Worm (Caenorhabditis elegans): ENCODE results near the gene spp-20.

spp-20 gene

DNA sequence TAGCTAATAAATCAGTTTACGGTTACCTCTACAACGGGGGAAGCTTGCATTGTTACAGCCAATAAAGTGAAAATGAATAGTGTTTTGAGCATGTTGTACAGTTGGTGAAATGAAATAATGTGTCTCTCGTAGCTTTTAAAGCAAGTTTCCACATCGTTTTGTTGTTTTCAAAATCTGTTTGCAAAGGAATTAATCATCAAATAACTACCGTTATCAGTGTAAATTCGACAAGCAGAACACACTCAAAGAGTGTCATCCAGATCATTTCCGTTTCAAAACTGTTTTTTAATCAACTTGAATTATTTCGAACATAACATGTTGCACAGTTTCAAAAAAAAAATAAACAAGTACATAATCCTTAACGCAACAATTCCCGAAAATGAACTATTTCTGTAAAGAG, 968 bp downstream of the spp-20 start, which contains the start of gene spp-27:
Gene spp-27 (minus strand): TSS at position 101 of the 400 bp plus-strand sequence.
- TF ChIP-seq him-1 (tag; optimal IDR thresholded peaks at IDR 0.05) (no peak), dao-5 (tag; optimal IDR thresholded peaks at IDR 0.05) (no peak), W03F9.2 (tag; optimal IDR thresholded peaks at IDR 0.05) (no peak)

DNA sequence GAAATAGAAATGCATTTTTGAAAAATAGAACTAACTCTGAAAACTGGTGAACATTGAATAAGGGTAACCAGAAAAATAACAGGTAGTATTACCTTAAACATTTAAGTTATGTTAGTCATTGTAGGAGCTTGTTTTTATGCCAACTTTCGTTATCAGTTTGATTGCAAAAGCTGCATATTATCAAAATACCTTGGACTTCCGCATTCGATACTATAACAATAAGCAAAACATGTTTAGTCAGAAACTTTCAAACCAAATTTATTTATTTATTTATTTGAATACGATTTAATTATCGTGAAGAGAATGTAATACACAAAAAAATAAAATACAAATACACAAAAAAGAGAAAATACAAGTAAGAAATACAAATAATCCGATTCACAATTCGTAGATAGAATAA, 3.7 kb downstream of the spp-20 start, which contains the start of gene K04A8.19:
Gene K04A8.19 (minus strand): TSS at position 101 of the 400 bp plus-strand sequence.
- no peak for TF ChIP-seq W03F9.2 (tag; optimal IDR thresholded peaks at IDR 0.05)

DNA sequence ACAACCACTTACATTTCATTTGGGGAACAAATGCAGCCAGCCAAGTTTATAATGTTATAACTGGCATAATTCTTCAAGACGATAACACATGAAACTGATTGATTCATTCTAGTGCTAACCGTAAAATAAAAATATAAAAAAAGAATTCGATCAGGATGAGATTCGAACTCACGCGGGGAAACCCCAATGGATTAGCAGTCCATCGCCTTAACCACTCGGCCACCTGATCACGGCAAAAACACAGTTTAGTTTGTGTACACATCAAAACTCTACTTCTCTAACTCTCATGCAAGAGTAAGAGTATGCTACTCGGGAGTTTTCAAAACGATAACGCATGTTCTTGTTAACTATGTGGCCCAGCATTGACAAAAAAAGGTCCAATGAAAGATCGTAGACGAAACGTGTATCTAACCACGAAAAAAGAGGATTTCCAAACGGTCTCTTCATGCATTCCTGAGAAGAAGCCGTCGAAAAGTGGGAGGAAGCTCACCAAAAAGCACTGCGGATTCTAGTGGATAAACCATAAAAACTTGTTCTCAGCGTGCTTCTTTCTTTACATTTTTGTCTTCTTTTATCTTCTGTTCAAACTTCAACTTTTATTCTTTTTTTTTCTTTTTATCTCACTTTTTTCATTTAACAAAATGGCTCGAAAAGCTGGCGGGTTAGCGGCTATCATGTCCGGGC, 6.2 kb downstream of the spp-20 start, which contains the start of gene twk-10:
Gene twk-10 (plus strand): TSS at position 634 of the 684 bp plus-strand sequence.
- TF ChIP-seq dao-5 (tag; optimal IDR thresholded peaks at IDR 0.05), result peak; percentile 26
- TF ChIP-seq W03F9.2 (tag; optimal IDR thresholded peaks at IDR 0.05), result no peak

DNA sequence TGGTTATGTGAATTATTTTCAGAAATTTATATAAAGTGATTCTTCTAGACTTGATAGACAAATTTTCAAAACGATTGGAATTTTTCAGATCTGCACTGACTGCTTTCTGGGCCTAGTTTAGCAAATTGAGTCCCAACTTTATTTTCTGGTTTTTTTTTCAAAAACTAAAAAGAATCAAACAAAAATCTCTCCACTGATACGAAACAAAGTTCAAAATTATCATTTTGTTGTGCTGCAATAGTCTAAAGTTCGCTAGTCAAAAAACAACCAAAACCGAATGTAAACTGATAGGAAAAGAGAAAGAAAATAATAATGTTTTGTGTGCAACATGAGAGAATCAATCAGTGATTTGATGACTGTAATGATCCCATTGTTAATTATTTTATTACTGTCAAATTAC, 8.1 kb downstream of the spp-20 start, which contains the start of gene lipl-4:
Gene lipl-4 (plus strand): TSS at position 301 of the 400 bp plus-strand sequence.
- TF ChIP-seq him-1 (tag; optimal IDR thresholded peaks at IDR 0.05), result no peak
- TF ChIP-seq dao-5 (tag; optimal IDR thresholded peaks at IDR 0.05), result no peak
- no peak for TF ChIP-seq W03F9.2 (tag; optimal IDR thresholded peaks at IDR 0.05)

DNA sequence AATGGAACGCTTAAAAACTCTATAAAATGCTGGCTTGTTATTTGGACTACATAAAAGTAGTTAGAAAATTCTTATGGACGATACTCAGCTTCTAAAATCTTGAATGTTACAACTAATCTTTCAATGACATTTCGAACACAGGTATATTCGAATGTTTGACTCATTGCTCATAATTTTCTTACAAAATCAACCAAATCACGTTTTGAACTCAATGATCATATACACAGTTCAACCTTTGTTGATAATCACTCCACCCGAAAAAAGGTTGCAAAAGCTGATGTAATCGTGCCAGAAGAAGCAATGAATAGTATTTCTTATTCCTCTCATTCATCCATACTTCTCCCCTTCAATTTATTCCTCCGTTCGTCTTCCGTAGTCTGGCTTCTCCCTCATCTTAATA, 8.9 kb downstream of the spp-20 start, which contains the start of gene K04A8.20:
Gene K04A8.20 (plus strand): TSS at position 301 of the 400 bp plus-strand sequence.
- TF ChIP-seq W03F9.2 (tag; optimal IDR thresholded peaks at IDR 0.05), result no peak
- TF ChIP-seq him-1 (tag; optimal IDR thresholded peaks at IDR 0.05), result no peak
- TF ChIP-seq dao-5 (tag; optimal IDR thresholded peaks at IDR 0.05), result no peak

DNA sequence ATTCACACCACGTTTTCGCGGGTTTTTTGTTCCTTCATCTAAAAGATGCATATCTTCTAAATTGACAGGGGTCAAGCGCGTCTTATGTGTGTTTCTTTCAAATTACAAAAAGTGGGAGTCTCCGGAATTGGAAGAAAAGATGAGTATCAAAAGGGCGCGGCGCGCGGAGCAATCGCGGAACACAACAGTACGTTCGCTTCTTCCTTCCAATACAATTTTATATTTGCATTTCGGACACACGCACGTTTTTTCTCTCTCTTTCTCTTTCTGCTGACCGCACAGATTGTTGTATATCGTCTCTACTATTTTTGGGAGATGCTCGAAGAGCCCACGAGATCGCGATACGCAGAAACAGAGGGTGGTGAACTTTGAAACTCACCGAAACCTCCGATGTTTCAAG, 9.7 kb downstream of the spp-20 start:
- TF ChIP-seq him-1 (tag; optimal IDR thresholded peaks at IDR 0.05), result no peak
- no peak for TF ChIP-seq W03F9.2 (tag; optimal IDR thresholded peaks at IDR 0.05)
- TF ChIP-seq dao-5 (tag; optimal IDR thresholded peaks at IDR 0.05), result no peak

DNA sequence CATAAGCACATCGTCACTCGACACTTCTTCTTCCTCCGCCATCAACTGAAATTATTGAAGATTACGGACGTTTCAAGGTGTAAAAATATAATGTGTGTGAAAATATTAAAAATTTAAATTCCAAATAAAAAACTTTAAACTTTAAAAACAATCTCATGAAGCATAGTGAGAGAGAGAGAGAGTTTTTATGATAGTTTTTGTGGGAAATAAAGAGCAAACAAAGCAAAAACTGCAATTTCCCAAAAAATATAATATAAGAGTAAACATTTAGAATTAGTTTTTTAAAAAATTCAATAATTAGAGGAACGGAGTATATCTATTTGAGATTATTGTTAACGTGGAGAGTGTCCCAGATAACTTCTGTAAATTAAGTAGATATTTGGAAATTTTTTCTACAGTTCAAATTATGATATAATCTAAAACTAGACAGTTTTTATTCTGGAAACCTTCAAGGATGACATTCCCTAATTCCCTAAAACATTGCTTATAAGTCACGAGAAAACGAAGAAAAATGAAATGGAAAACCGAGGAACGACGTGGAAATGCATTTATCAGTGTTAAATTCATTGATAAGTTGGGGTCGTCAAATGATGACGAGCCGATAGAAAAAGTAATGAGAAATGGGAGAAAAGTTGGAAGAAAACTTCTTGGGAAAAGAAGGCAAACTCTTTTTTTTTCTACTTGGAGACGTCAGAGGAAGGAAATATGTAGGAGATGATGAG, 11.4 kb downstream of the spp-20 start, which contains the start of gene dre-1:
Gene dre-1 (minus strand): TSS at position 51 of the 722 bp plus-strand sequence.
- TF ChIP-seq W03F9.2 (tag; optimal IDR thresholded peaks at IDR 0.05) (no peak), him-1 (tag; optimal IDR thresholded peaks at IDR 0.05) (no peak), dao-5 (tag; optimal IDR thresholded peaks at IDR 0.05) (no peak)

DNA sequence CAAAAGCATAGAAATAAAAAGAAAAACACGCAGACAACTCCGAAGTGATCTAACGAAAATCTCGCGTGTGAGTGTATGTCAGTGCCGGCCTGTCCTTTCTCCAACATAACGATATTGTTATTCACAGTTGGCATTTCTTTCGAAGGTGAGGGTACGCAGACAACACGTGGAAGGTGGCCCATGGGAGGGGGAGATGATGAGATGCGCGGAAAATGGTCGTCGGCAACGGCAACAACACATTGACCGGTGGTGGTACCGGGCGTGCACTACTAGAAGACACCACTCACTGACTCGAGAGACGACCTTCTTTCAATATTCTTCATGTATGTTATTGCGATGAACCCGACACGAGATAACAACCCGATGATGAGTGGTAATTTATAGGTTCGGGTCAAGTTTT, 13.0 kb downstream of the spp-20 start:
- TF ChIP-seq W03F9.2 (tag; optimal IDR thresholded peaks at IDR 0.05), result no peak
- no peak for TF ChIP-seq him-1 (tag; optimal IDR thresholded peaks at IDR 0.05)
- no peak for TF ChIP-seq dao-5 (tag; optimal IDR thresholded peaks at IDR 0.05)

DNA sequence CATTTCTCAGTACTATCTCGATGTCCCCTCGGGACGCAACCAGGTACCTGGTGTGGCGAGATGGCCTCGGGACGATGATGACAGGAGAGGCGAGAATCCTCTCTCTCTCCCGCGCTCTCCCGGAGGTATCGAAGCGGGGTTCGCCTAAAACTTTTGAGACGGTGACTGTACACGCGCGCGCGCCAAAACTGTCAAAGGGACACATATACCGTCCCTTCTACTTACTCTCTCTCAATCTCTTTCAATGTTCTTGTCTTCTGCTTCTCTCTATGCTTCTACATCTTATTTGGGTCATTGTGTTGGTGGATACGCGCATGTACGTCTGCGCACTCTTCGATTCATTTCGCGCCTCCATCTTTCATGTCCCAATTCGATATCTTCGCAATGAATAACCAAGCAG, 16.1 kb downstream of the spp-20 start:
- TF ChIP-seq W03F9.2 (tag; optimal IDR thresholded peaks at IDR 0.05) (no peak), him-1 (tag; optimal IDR thresholded peaks at IDR 0.05) (no peak), dao-5 (tag; optimal IDR thresholded peaks at IDR 0.05) (no peak)

DNA sequence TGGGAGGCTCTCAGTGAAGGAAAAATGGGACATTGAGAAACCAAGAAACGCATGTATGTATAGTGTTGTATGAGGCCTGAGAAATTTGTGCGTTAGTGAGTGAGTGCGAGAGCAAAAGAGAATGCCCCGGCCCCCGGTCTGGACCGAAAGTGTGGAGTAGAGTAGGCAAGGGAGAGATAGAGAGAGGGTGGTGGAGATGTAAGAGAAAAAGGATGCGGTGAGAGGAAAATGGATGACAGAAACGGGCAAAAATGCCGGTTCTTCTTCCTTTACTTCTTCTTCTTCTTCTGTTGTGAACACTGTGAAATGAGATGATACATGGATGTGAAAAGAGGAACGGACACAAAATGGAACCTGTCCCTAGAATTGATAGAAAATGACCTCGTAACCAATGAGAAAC, 19.7 kb downstream of the spp-20 start:
- TF ChIP-seq dao-5 (tag; optimal IDR thresholded peaks at IDR 0.05) (no peak), W03F9.2 (tag; optimal IDR thresholded peaks at IDR 0.05) (no peak), him-1 (tag; optimal IDR thresholded peaks at IDR 0.05) (no peak)

DNA sequence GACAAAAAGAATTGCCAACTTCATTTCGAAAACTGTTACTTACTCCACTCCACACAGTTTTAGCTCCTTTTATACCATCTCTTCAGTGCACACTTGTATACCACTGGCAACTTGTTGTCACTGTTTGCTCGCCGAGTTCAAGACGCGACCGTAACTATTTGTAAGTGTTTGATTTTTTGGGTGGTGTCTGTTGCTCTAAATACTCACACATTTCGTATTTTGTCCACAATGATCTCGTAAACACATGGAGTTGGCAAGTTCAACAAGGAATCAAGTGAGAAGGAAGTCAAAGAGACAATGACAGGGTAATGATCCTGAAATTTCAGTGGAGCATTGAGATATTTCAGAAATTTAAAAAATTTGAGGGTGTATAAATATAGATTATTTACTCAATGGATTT, 25.0 kb downstream of the spp-20 start, which contains the start of gene hpo-26:
Gene hpo-26 (minus strand): TSS at position 31 of the 400 bp plus-strand sequence.
- TF ChIP-seq him-1 (tag; optimal IDR thresholded peaks at IDR 0.05), result no peak

DNA sequence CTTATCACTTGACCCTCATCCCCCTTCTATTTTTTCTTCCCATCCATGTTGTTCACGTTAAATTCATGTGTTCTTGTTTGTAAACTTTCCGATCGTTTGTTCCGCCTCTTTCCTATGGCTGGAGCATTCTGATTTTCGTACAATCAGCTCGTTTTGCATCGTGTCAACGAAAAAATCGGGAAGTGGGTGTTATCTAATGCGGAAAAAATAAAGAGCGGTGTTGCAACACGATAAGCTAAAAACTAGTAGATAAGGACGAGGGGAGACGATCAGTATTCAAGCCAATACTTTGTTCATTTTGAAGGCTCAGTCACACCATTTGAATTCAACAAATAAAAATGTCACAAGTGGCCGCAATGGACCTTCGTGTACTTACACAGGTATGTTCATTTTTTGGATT, 33.2 kb downstream of the spp-20 start, which contains the start of gene acs-1:
Gene acs-1 (plus strand): TSS at position 233 of the 400 bp plus-strand sequence.
- TF ChIP-seq W03F9.2 (tag; optimal IDR thresholded peaks at IDR 0.05) (no peak), dao-5 (tag; optimal IDR thresholded peaks at IDR 0.05) (no peak), him-1 (tag; optimal IDR thresholded peaks at IDR 0.05) (no peak)

DNA sequence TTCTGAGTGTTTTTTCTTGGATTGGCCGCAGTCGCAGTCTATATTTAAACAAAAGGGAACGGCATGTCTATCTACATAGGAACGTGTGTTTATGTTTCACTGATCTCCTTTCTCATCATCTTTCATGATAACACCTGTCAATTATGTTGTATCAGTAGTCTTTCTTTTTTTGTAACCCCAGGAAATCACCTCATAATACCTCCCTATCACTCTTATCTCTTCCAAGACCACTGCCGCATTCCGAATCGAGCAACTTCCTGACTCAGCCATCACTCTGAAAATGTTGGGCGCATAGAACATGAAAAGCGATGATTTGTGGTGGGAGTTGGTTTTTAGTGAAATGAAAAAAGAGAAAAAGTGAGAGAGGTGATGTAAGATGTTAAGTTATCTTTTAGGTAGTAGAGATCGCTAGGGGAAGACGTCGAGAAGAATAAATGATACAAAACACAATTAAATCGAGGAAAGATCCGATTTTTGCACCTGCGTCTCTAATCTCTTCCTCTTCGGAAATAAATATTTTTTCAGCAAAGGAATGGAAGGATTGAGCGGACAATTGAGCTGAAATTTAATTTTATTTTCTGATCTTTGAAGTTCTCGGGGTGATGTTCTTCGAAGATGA, 35.0 kb downstream of the spp-20 start:
- no peak for TF ChIP-seq W03F9.2 (tag; optimal IDR thresholded peaks at IDR 0.05)
- TF ChIP-seq dao-5 (tag; optimal IDR thresholded peaks at IDR 0.05), result no peak
- TF ChIP-seq him-1 (tag; optimal IDR thresholded peaks at IDR 0.05), result no peak
